Worm (Caenorhabditis elegans) whole organism, L3 larva: Measurements from ENCODE around the gene ZC155.4.

Experiments used
- ceh-82 ChIP-seq: fragments of 150-350 bp; optimal IDR thresholded peaks from 2 replicates; lab custom pipeline; 2014; ENCODE audit warnings: missing biosample characterization, missing genetic modification characterization
- nhr-11 ChIP-seq: fragments of 150-350 bp; optimal IDR thresholded peaks from 2 replicates; lab custom pipeline; 2014; ENCODE audit warnings: missing biosample characterization, missing genetic modification characterization
- nhr-28 ChIP-seq: fragments of 150-350 bp; optimal IDR thresholded peaks from 2 replicates; lab custom pipeline; 2014; ENCODE audit warnings: missing biosample characterization, missing genetic modification characterization
- zag-1 ChIP-seq: fragments of 150-350 bp; optimal IDR thresholded peaks from 2 replicates; lab custom pipeline; 2014; ENCODE audit warnings: missing biosample characterization, missing genetic modification characterization
- ztf-11 ChIP-seq: fragments of 150-350 bp; optimal IDR thresholded peaks from 2 replicates; lab custom pipeline; 2014; ENCODE audit warnings: missing biosample characterization, missing genetic modification characterization

DNA sequence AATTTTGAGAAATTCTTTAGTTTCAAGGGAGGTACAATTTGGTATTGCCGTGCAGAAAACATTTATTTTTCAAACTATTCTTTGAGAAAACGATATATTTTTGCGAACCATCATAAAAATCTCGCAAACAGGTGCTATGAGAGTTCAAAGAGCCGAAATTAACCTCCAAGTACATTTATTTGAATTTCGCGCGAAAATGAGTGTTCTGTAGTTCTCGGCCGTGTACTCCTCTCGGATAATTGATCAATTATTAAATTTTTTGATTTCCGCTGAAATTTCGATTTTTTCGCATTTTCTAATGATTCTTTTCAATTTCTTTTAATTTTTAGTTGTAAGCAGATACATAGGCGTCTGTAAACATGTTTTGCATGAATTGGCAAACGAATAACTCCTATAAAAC lies 25.1 kb downstream of the ZC155.4 start:
- TF ChIP-seq ceh-82 (tag; lab: Kevin White, UChicago): no peak
- no peak for TF ChIP-seq ztf-11
- TF ChIP-seq zag-1 (tag; lab: Kevin White, UChicago): no peak
- TF ChIP-seq nhr-28 (tag; lab: Kevin White, UChicago): no peak
- TF ChIP-seq nhr-11 (tag; lab: Kevin White, UChicago): no peak
